Fruit fly (Drosophila melanogaster) whole organism, embryonic: ENCODE results near the gene CG15011.

Experiments
- Asciz ChIP-seq: fragments of 200-800 bp; sonication (Bioruptor generic); optimal IDR thresholded peaks from 2 replicates; lab custom pipeline; 2017; ENCODE audit warnings: missing biosample characterization, mild to moderate bottlenecking, missing genetic modification characterization, missing genetic modification reagents
- Bdp1 ChIP-seq: fragments of 200-800 bp; sonication (Bioruptor generic); optimal IDR thresholded peaks from 3 replicates; lab custom pipeline; 2016; ENCODE audit warnings: missing biosample characterization, missing genetic modification characterization
- C15 ChIP-seq: fragments of 200-800 bp; sonication (Bioruptor generic); IDR thresholded peaks from 3 replicates; pipeline ENCODE4 v1.3.6; 2022; ENCODE audit warnings: missing biosample characterization, missing genetic modification characterization
- CG15514 ChIP-seq: fragments of 200-800 bp; sonication (Bioruptor generic); optimal IDR thresholded peaks from 3 replicates; lab custom pipeline; 2017; ENCODE audit warnings: missing biosample characterization, missing genetic modification characterization, mild to moderate bottlenecking, moderate library complexity, missing genetic modification reagents
- CG16779 ChIP-seq: fragments of 200-800 bp; sonication (Bioruptor generic); IDR thresholded peaks from 2 replicates; pipeline ENCODE4 v1.3.6; 2022; ENCODE audit warnings: missing biosample characterization, missing genetic modification characterization
- CG16863 ChIP-seq: fragments of 200-800 bp; sonication (Bioruptor generic); optimal IDR thresholded peaks from 3 replicates; lab custom pipeline; 2016; ENCODE audit warnings: missing biosample characterization, missing genetic modification characterization
- CG17186 ChIP-seq: fragments of 200-800 bp; sonication (Bioruptor generic); optimal IDR thresholded peaks from 3 replicates; lab custom pipeline; 2017; ENCODE audit warnings: missing biosample characterization, missing genetic modification reagents, missing genetic modification characterization
- CG17912 ChIP-seq: fragments of 200-800 bp; sonication (Bioruptor generic); optimal IDR thresholded peaks from 2 replicates; lab custom pipeline; 2018; ENCODE audit warnings: missing biosample characterization, mild to moderate bottlenecking, missing genetic modification characterization
- CG18011 ChIP-seq: fragments of 200-800 bp; sonication (Bioruptor generic); optimal IDR thresholded peaks from 2 replicates; lab custom pipeline; 2017; ENCODE audit warnings: missing biosample characterization, missing genetic modification characterization, mild to moderate bottlenecking, moderate library complexity, missing genotype
- CG3065 ChIP-seq: fragments of 200-800 bp; sonication (Bioruptor generic); optimal IDR thresholded peaks from 2 replicates; lab custom pipeline; 2016; ENCODE audit warnings: missing biosample characterization, missing genetic modification characterization
- CG33213 ChIP-seq: fragments of 200-800 bp; sonication (Bioruptor generic); optimal IDR thresholded peaks from 3 replicates; lab custom pipeline; 2016; ENCODE audit warnings: missing biosample characterization, missing genetic modification characterization
- CG3407 ChIP-seq: fragments of 200-800 bp; sonication (Bioruptor generic); optimal IDR thresholded peaks from 2 replicates; lab custom pipeline; 2018; ENCODE audit warnings: missing biosample characterization, mild to moderate bottlenecking, missing genetic modification characterization
- CG43689 ChIP-seq: fragments of 200-800 bp; sonication (Bioruptor generic); IDR thresholded peaks from 2 replicates; pipeline ENCODE4 v1.3.6; 2022; ENCODE audit warnings: missing biosample characterization, missing genetic modification characterization
- CG5245 ChIP-seq: fragments of 200-800 bp; sonication (Bioruptor generic); optimal IDR thresholded peaks from 3 replicates; lab custom pipeline; 2016; ENCODE audit warnings: missing biosample characterization, missing genetic modification characterization
- CG6765 ChIP-seq: fragments of 200-800 bp; sonication (Bioruptor generic); optimal IDR thresholded peaks from 3 replicates; lab custom pipeline; 2017; ENCODE audit warnings: missing biosample characterization, mild to moderate bottlenecking, missing genetic modification characterization
- CG7963 ChIP-seq: fragments of 200-800 bp; sonication (Bioruptor generic); IDR thresholded peaks from 3 replicates; pipeline ENCODE4 v1.3.6; 2022; ENCODE audit warnings: missing biosample characterization, missing genetic modification characterization; ENCODE audit not compliant: partially characterized antibody
- CG8089 ChIP-seq: fragments of 200-800 bp; sonication (Bioruptor generic); optimal IDR thresholded peaks from 3 replicates; lab custom pipeline; 2016; ENCODE audit warnings: missing biosample characterization, missing genetic modification characterization
- CG8359 ChIP-seq: fragments of 200-800 bp; sonication (Bioruptor generic); optimal IDR thresholded peaks from 2 replicates; lab custom pipeline; 2017; ENCODE audit warnings: missing biosample characterization, mild to moderate bottlenecking, missing genetic modification characterization, borderline replicate concordance
- CG9932 ChIP-seq: fragments of 200-800 bp; sonication (Bioruptor generic); IDR thresholded peaks from 2 replicates; pipeline ENCODE4 v1.3.6; 2022; ENCODE audit warnings: missing biosample characterization, missing genetic modification characterization
- D ChIP-seq, 2 experiments: fragments of 200-800 bp in 1 of 2; fragments of >200 bp in 1 of 2; sonication (Bioruptor generic) in 1 of 2; optimal IDR thresholded peaks; 2 replicates in 1 of 2; 3 replicates in 1 of 2; lab custom pipeline; 2017; ENCODE audit warnings: mild to moderate bottlenecking in 1 of 2, missing biosample characterization in 1 of 2, missing genetic modification characterization in 1 of 2, missing genetic modification reagents in 1 of 2
- D19A ChIP-seq: fragments of 200-800 bp; optimal IDR thresholded peaks from 3 replicates; lab custom pipeline; 2019; ENCODE audit warnings: missing biosample characterization, mild to moderate bottlenecking, missing genetic modification characterization, moderate library complexity
- HLH54F ChIP-seq: fragments of 200-800 bp; sonication (Bioruptor generic); optimal IDR thresholded peaks from 3 replicates; lab custom pipeline; 2016; ENCODE audit warnings: missing biosample characterization, missing genetic modification characterization
- Hey ChIP-seq: fragments of 200-800 bp; sonication (Bioruptor generic); optimal IDR thresholded peaks from 3 replicates; lab custom pipeline; 2018; ENCODE audit warnings: missing biosample characterization, mild to moderate bottlenecking, missing genetic modification characterization
- Jarid2 ChIP-seq: fragments of 200-800 bp; sonication (Bioruptor generic); optimal IDR thresholded peaks from 3 replicates; lab custom pipeline; 2017; ENCODE audit warnings: mild to moderate bottlenecking, missing biosample characterization, missing genetic modification reagents, missing genetic modification characterization
- MBD-R2 ChIP-seq: fragments of 200-800 bp; sonication (Bioruptor generic); IDR thresholded peaks from 2 replicates; pipeline ENCODE4 v1.3.6; 2022; ENCODE audit warnings: missing biosample characterization, missing genetic modification characterization
- NFAT ChIP-seq: fragments of 200-800 bp; sonication (Bioruptor generic); IDR thresholded peaks from 2 replicates; pipeline ENCODE4 v1.3.6; 2022; ENCODE audit warnings: missing biosample characterization, missing genetic modification characterization
- Rx ChIP-seq: fragments of 200-800 bp; sonication (Bioruptor generic); IDR thresholded peaks from 2 replicates; pipeline ENCODE4 v1.3.6; 2022; ENCODE audit warnings: missing biosample characterization, missing genetic modification characterization
- Ssrp ChIP-seq: fragments of 200-800 bp; sonication (Bioruptor generic); optimal IDR thresholded peaks from 2 replicates; lab custom pipeline; 2018; ENCODE audit warnings: missing biosample characterization, mild to moderate bottlenecking, missing genetic modification characterization, moderate library complexity
- TFAM ChIP-seq: fragments of 200-800 bp; sonication (Bioruptor generic); optimal IDR thresholded peaks from 2 replicates; lab custom pipeline; 2017; ENCODE audit warnings: missing biosample characterization, missing genetic modification characterization, inconsistent platforms
- Vsx1 ChIP-seq: fragments of 200-800 bp; sonication (Bioruptor generic); optimal IDR thresholded peaks from 2 replicates; lab custom pipeline; 2017; ENCODE audit warnings: missing biosample characterization, mild to moderate bottlenecking, missing genetic modification characterization, missing genetic modification reagents
- bsh ChIP-seq, 2 experiments: fragments of 200-800 bp; sonication (Bioruptor generic); optimal IDR thresholded peaks; 2 replicates each; lab custom pipeline; 2017 to 2018; ENCODE audit warnings: mild to moderate bottlenecking in 2 of 2, missing biosample characterization in 2 of 2, missing genetic modification characterization in 2 of 2, moderate library complexity in 1 of 2
- ci ChIP-seq: fragments of 200-800 bp; sonication (Bioruptor generic); IDR thresholded peaks from 3 replicates; pipeline ENCODE4 v1.3.6; 2022; ENCODE audit warnings: missing biosample characterization, missing genetic modification characterization
- dmrt11E ChIP-seq: fragments of 200-800 bp; sonication (Bioruptor generic); optimal IDR thresholded peaks from 3 replicates; lab custom pipeline; 2018; ENCODE audit warnings: missing biosample characterization, mild to moderate bottlenecking, missing genetic modification characterization, moderate library complexity
- en ChIP-seq: fragments of 200-800 bp; sonication (Bioruptor generic); optimal IDR thresholded peaks from 2 replicates; lab custom pipeline; 2016; ENCODE audit warnings: missing biosample characterization, missing genetic modification characterization
- fd3F ChIP-seq: fragments of 200-800 bp; sonication (Bioruptor generic); optimal IDR thresholded peaks from 2 replicates; lab custom pipeline; 2018; ENCODE audit warnings: missing biosample characterization, mild to moderate bottlenecking, missing genetic modification characterization, moderate library complexity
- gsb ChIP-seq: fragments of 200-800 bp; sonication (Bioruptor generic); IDR thresholded peaks from 2 replicates; pipeline ENCODE4 v1.3.6; 2022; ENCODE audit warnings: missing biosample characterization, missing genetic modification characterization
- ham ChIP-seq: fragments of 200-800 bp; sonication (Bioruptor generic); IDR thresholded peaks from 2 replicates; pipeline ENCODE4 v1.3.6; 2022; ENCODE audit warnings: missing biosample characterization, missing genetic modification characterization
- kni ChIP-seq: fragments of 200-800 bp; sonication (Bioruptor generic); optimal IDR thresholded peaks from 3 replicates; lab custom pipeline; 2017; ENCODE audit warnings: mild to moderate bottlenecking, missing biosample characterization, missing genetic modification reagents, missing genetic modification characterization
- lmd ChIP-seq: fragments of 200-800 bp; sonication (Bioruptor generic); IDR thresholded peaks from 2 replicates; pipeline ENCODE4 v1.3.6; 2022; ENCODE audit warnings: missing biosample characterization, missing genetic modification characterization
- pan ChIP-seq, 4 experiments: fragments of >200 bp in 3 of 4; fragments of 200-800 bp in 1 of 4; sonication (Bioruptor generic) in 1 of 4; optimal IDR thresholded peaks in 3 of 4; IDR thresholded peaks in 1 of 4; 2 replicates each; pipeline versions ENCODE4 v1.3.6 to Lab custom; 2017 to 2022; ENCODE audit warnings: missing biosample characterization in 2 of 4, missing genetic modification characterization in 2 of 4, mixed read lengths in 1 of 4
- repo ChIP-seq: fragments of 200-800 bp; sonication (Bioruptor generic); optimal IDR thresholded peaks from 2 replicates; lab custom pipeline; 2016; ENCODE audit warnings: missing biosample characterization, missing genetic modification characterization
- scrt ChIP-seq: fragments of 200-800 bp; sonication (Bioruptor generic); optimal IDR thresholded peaks from 2 replicates; lab custom pipeline; 2018; ENCODE audit warnings: missing biosample characterization, mild to moderate bottlenecking, missing genetic modification characterization, moderate library complexity
- sob ChIP-seq: fragments of 200-800 bp; sonication (Bioruptor generic); IDR thresholded peaks from 2 replicates; pipeline ENCODE4 v1.3.6; 2022; ENCODE audit warnings: missing biosample characterization, missing genetic modification characterization
- sr ChIP-seq: fragments of 200-800 bp; sonication (Bioruptor generic); IDR thresholded peaks from 3 replicates; pipeline ENCODE4 v1.3.6; 2022; ENCODE audit warnings: missing biosample characterization, missing genetic modification characterization
- stc ChIP-seq: fragments of 200-800 bp; sonication (Bioruptor generic); IDR thresholded peaks from 2 replicates; pipeline ENCODE4 v1.3.6; 2022; ENCODE audit warnings: missing biosample characterization, missing genetic modification characterization
- toy ChIP-seq: fragments of 200-800 bp; sonication (Bioruptor generic); IDR thresholded peaks from 2 replicates; pipeline ENCODE4 v1.3.6; 2022; ENCODE audit warnings: missing biosample characterization, missing genetic modification characterization
- trh ChIP-seq: fragments of 200-800 bp; sonication (Bioruptor generic); optimal IDR thresholded peaks from 2 replicates; lab custom pipeline; 2016; ENCODE audit warnings: missing biosample characterization, missing genetic modification characterization
- wek ChIP-seq: fragments of 200-800 bp; sonication (Bioruptor generic); optimal IDR thresholded peaks from 3 replicates; lab custom pipeline; 2018; ENCODE audit warnings: missing biosample characterization, mild to moderate bottlenecking, missing genetic modification characterization, moderate library complexity

The CG15011 gene

dm6 chr3L:4230357-4230901, 28.5 kb downstream of the CG15011 start (continued):
- TF ChIP-seq sob (GFP tag; lab: Robert Waterston, UW) (peak; percentile 80), bsh (GFP tag; optimal IDR thresholded peaks at IDR 0.05; lab: Kevin White, UChicago) (peak; percentile 87 to 96), TFAM (peak; percentile 85), D (optimal IDR thresholded peaks at IDR 0.05; lab: Kevin White, UChicago) (no peak), D (GFP tag; optimal IDR thresholded peaks at IDR 0.05; lab: Kevin White, UChicago) (peak; percentile 98), Rx (GFP tag; lab: Robert Waterston, UW) (peak; percentile 84), gsb (GFP tag; lab: Robert Waterston, UW) (0 out of 2 replicates have a peak, but pooled peaks have one; percentile 36), CG9932 (no peak), kni (GFP tag; lab: Kevin White, UChicago) (peak; percentile 93), ci (peak; percentile 88), MBD-R2 (GFP tag; lab: Robert Waterston, UW) (peak; percentile 27; the same call in 1 of the 2 replicates), wek (GFP tag; lab: Kevin White, UChicago) (peak; percentile 78), CG17186 (GFP tag; lab: Kevin White, UChicago) (peak; percentile 79), CG18011 (GFP tag; lab: Kevin White, UChicago) (peak; percentile 38), scrt (GFP tag; lab: Kevin White, UChicago) (peak; percentile 71), C15 (GFP tag; lab: Robert Waterston, UW) (no peak), pan (optimal IDR thresholded peaks at IDR 0.05; lab: Kevin White, UChicago) (no peak), pan (GFP tag; optimal IDR thresholded peaks at IDR 0.05 in 1 of 2, IDR thresholded peaks at IDR 0.05 in 1 of 2) (peak in 1 of 2 experiments; percentile 82), sr (GFP tag; lab: Robert Waterston, UW) (0 out of 3 replicates have a peak, but pooled peaks have one; percentile 29), CG15514 (GFP tag; lab: Kevin White, UChicago) (peak; percentile 29), CG3407 (GFP tag; lab: Kevin White, UChicago) (peak; percentile 90), CG8089 (peak; percentile 94), stc (GFP tag; lab: Robert Waterston, UW) (peak; percentile 90), CG7963 (GFP tag; lab: Robert Waterston, UW) (no peak), NFAT (GFP tag; lab: Robert Waterston, UW) (no peak), HLH54F (GFP tag; lab: Kevin White, UChicago) (peak; percentile 85), CG33213 (GFP tag; lab: Kevin White, UChicago) (peak; percentile 85), Hey (peak; percentile 38), CG6765 (GFP tag; lab: Kevin White, UChicago) (peak; percentile 31), ham (no peak), CG3065 (GFP tag; lab: Kevin White, UChicago) (peak; percentile 84), lmd (GFP tag; lab: Robert Waterston, UW) (peak; percentile 89), toy (GFP tag; lab: Robert Waterston, UW) (no peak), trh (GFP tag; lab: Kevin White, UChicago) (peak; percentile 83), repo (GFP tag; lab: Kevin White, UChicago) (peak; percentile 93), CG16779 (GFP tag; lab: Robert Waterston, UW) (no peak), CG8359 (peak; percentile 90), dmrt11E (tag; lab: Kevin White, UChicago) (peak; percentile 98), Asciz (GFP tag; lab: Kevin White, UChicago) (peak; percentile 92), Jarid2 (peak; percentile 69), D19A (peak; percentile 93), Ssrp (tag; lab: Kevin White, UChicago) (peak; percentile 96), CG43689 (no peak), CG16863 (GFP tag; lab: Kevin White, UChicago) (peak; percentile 94), CG5245 (GFP tag; lab: Kevin White, UChicago) (peak; percentile 93), en (peak; percentile 89), Bdp1 (GFP tag; lab: Kevin White, UChicago) (peak; percentile 84), Vsx1 (GFP tag; lab: Kevin White, UChicago) (peak; percentile 82), fd3F (GFP tag; lab: Kevin White, UChicago) (peak; percentile 54), CG17912 (GFP tag; lab: Kevin White, UChicago) (peak; percentile 35)
